Worm (Caenorhabditis elegans) whole organism, L4 larva: Measurements from ENCODE around the gene F32H5.3.

Source experiments
- R02D3.7 ChIP-seq: fragments of 150-350 bp; sonication (generic microtip); optimal IDR thresholded peaks from 3 replicates; lab custom pipeline; 2014; ENCODE audit warnings: missing biosample characterization, missing genetic modification characterization
- Y75B8A.6 ChIP-seq: fragments of 200-800 bp; sonication (Bioruptor generic); IDR thresholded peaks from 2 replicates; pipeline ENCODE4 v1.3.6; 2022; ENCODE audit warnings: missing genetic modification reagents, missing genetic modification characterization, missing compliant biosample characterization
- ceh-28 ChIP-seq: fragments of 150-350 bp; optimal IDR thresholded peaks from 2 replicates; lab custom pipeline; 2014; ENCODE audit warnings: missing biosample characterization, missing genetic modification reagents, missing genetic modification characterization
- hlh-11 ChIP-seq: fragments of 200-800 bp; sonication (Bioruptor generic); optimal IDR thresholded peaks from 2 replicates; lab custom pipeline; 2018; ENCODE audit warnings: mild to moderate bottlenecking, missing genetic modification characterization, missing compliant biosample characterization
- mdt-29 ChIP-seq: fragments of 200-800 bp; sonication (Bioruptor generic); IDR thresholded peaks from 2 replicates; pipeline ENCODE4 v1.3.6; 2022; ENCODE audit warnings: missing genetic modification reagents, missing genetic modification characterization, missing compliant biosample characterization
- nhr-11 ChIP-seq: fragments of 150-350 bp; optimal IDR thresholded peaks from 2 replicates; lab custom pipeline; 2014; ENCODE audit warnings: missing biosample characterization, missing genetic modification characterization

- TF ChIP-seq hlh-11 (tag; lab: Kevin White, UChicago) = no peak
- TF ChIP-seq R02D3.7 (tag; lab: Kevin White, UChicago) = no peak
- TF ChIP-seq ceh-28 (tag; lab: Kevin White, UChicago) = no peak
- no peak for TF ChIP-seq nhr-11 (tag; lab: Kevin White, UChicago)
- no peak for TF ChIP-seq Y75B8A.6
- no peak for TF ChIP-seq mdt-29 (GFP tag; lab: Robert Waterston, UW)
Observed at ce11 chrV:13358823-13359592, at the start of gene F32H5.3.
